Worm (Caenorhabditis elegans) whole organism, young adult: ENCODE measurements around the gene Y71H2AM.6.

Experiments used
- B0336.3 ChIP-seq: fragments of 200-800 bp; sonication (Bioruptor generic); IDR thresholded peaks from 2 replicates; pipeline ENCODE4 v1.3.6; 2022; ENCODE audit warnings: missing genetic modification characterization, missing compliant biosample characterization
- F10E7.11 ChIP-seq: sonication (generic microtip); optimal IDR thresholded peaks from 2 replicates; lab custom pipeline; 2017; ENCODE audit warnings: mild to moderate bottlenecking, missing genetic modification characterization, moderate library complexity, missing compliant biosample characterization
- F22D6.2 ChIP-seq: sonication (generic microtip); optimal IDR thresholded peaks from 2 replicates; lab custom pipeline; 2016; ENCODE audit warnings: mild to moderate bottlenecking, missing genetic modification characterization, missing compliant biosample characterization
- F52B5.7 ChIP-seq: sonication (generic microtip); optimal IDR thresholded peaks from 2 replicates; lab custom pipeline; 2016; ENCODE audit warnings: mild to moderate bottlenecking, missing genetic modification characterization, missing compliant biosample characterization
- F57A8.1 ChIP-seq: fragments of 200-800 bp; sonication (Bioruptor generic); optimal IDR thresholded peaks from 2 replicates; lab custom pipeline; 2018; ENCODE audit warnings: mild to moderate bottlenecking, missing genetic modification characterization, moderate library complexity, missing compliant biosample characterization
- K11D2.4 ChIP-seq: fragments of 200-800 bp; sonication (Bioruptor generic); IDR thresholded peaks from 2 replicates; pipeline ENCODE4 v1.3.6; 2022; ENCODE audit warnings: missing genetic modification reagents, missing genetic modification characterization, missing compliant biosample characterization
- K12H6.12 ChIP-seq: fragments of 200-800 bp; sonication (Bioruptor generic); optimal IDR thresholded peaks from 2 replicates; lab custom pipeline; 2018; ENCODE audit warnings: mild to moderate bottlenecking, missing genetic modification characterization, missing compliant biosample characterization
- T26A5.8 ChIP-seq: sonication (generic microtip); optimal IDR thresholded peaks from 2 replicates; lab custom pipeline; 2016; ENCODE audit warnings: missing genetic modification characterization, missing compliant biosample characterization
- Y53F4B.3 ChIP-seq: fragments of 200-800 bp; sonication (Bioruptor generic); IDR thresholded peaks from 2 replicates; pipeline ENCODE4 v1.3.6; 2022; ENCODE audit warnings: missing genetic modification reagents, missing genetic modification characterization, missing compliant biosample characterization
- Y53G8AR.9 ChIP-seq: fragments of 200-800 bp; sonication (Bioruptor generic); conservative IDR thresholded peaks from 2 replicates; pipeline ENCODE4 v1.3.6; 2022; ENCODE audit warnings: missing genetic modification reagents, missing genetic modification characterization, missing compliant biosample characterization
- Y95B8A.8 ChIP-seq: fragments of 200-800 bp; sonication (Bioruptor generic); IDR thresholded peaks from 2 replicates; pipeline ENCODE4 v1.3.6; 2022; ENCODE audit warnings: missing genetic modification reagents, missing genetic modification characterization, missing compliant biosample characterization
- ZK185.1 ChIP-seq: sonication (generic microtip); optimal IDR thresholded peaks from 2 replicates; lab custom pipeline; 2016; ENCODE audit warnings: mild to moderate bottlenecking, missing genetic modification characterization, missing compliant biosample characterization; ENCODE audit not compliant: poor library complexity, severe bottlenecking
- atf-7 ChIP-seq: sonication (generic microtip); optimal IDR thresholded peaks from 2 replicates; lab custom pipeline; 2017; ENCODE audit warnings: mild to moderate bottlenecking, missing genetic modification characterization, missing compliant biosample characterization
- athp-1 ChIP-seq: sonication (generic microtip); optimal IDR thresholded peaks from 2 replicates; lab custom pipeline; 2017; ENCODE audit warnings: mild to moderate bottlenecking, missing genetic modification characterization, missing compliant biosample characterization
- attf-3 ChIP-seq: fragments of 200-800 bp; sonication (Bioruptor generic); conservative IDR thresholded peaks from 2 replicates; pipeline ENCODE4 v1.3.6; 2022; ENCODE audit warnings: missing genetic modification reagents, missing genetic modification characterization, missing compliant biosample characterization
- attf-5 ChIP-seq: fragments of 200-800 bp; sonication (Bioruptor generic); optimal IDR thresholded peaks from 2 replicates; lab custom pipeline; 2018; ENCODE audit warnings: mild to moderate bottlenecking, missing genetic modification characterization, missing compliant biosample characterization
- ccch-3 ChIP-seq: fragments of 200-800 bp; sonication (Bioruptor generic); optimal IDR thresholded peaks from 2 replicates; lab custom pipeline; 2018; ENCODE audit warnings: mild to moderate bottlenecking, missing genetic modification characterization, missing compliant biosample characterization
- ceh-100 ChIP-seq: fragments of 200-800 bp; sonication (Bioruptor generic); IDR thresholded peaks from 2 replicates; pipeline ENCODE4 v1.3.6; 2022; ENCODE audit warnings: missing genetic modification reagents, missing genetic modification characterization, missing compliant biosample characterization
- ceh-27 ChIP-seq: fragments of 200-800 bp; sonication (Bioruptor generic); optimal IDR thresholded peaks from 2 replicates; lab custom pipeline; 2018; ENCODE audit warnings: mild to moderate bottlenecking, missing genetic modification characterization, moderate library complexity, missing compliant biosample characterization
- ceh-58 ChIP-seq: fragments of 200-800 bp; sonication (Bioruptor generic); IDR thresholded peaks from 2 replicates; pipeline ENCODE4 v1.3.6; 2022; ENCODE audit warnings: missing genetic modification characterization, missing compliant biosample characterization
- ceh-79 ChIP-seq: sonication (generic microtip); optimal IDR thresholded peaks from 2 replicates; lab custom pipeline; 2017; ENCODE audit warnings: mild to moderate bottlenecking, missing genetic modification characterization, missing compliant biosample characterization
- dox-1 ChIP-seq: fragments of 200-800 bp; sonication (Bioruptor generic); IDR thresholded peaks from 2 replicates; pipeline ENCODE4 v1.3.6; 2022; ENCODE audit warnings: missing genetic modification reagents, missing genetic modification characterization, missing compliant biosample characterization
- dpff-1 ChIP-seq: sonication (generic microtip); optimal IDR thresholded peaks from 2 replicates; lab custom pipeline; 2017; ENCODE audit warnings: mild to moderate bottlenecking, missing genetic modification characterization, missing compliant biosample characterization
- dpl-1 ChIP-seq: fragments of 150-350 bp; optimal IDR thresholded peaks from 2 replicates; lab custom pipeline; 2014; ENCODE audit warnings: missing biosample characterization, missing genetic modification reagents, missing genetic modification characterization
- egl-18 ChIP-seq: fragments of 200-800 bp; sonication (Bioruptor generic); IDR thresholded peaks from 2 replicates; pipeline ENCODE4 v1.3.6; 2022; ENCODE audit warnings: missing genetic modification reagents, missing genetic modification characterization, missing compliant biosample characterization
- egl-44 ChIP-seq: fragments of 200-800 bp; sonication (Bioruptor generic); IDR thresholded peaks from 2 replicates; pipeline ENCODE4 v1.3.6; 2022; ENCODE audit warnings: missing genetic modification reagents, missing genetic modification characterization, missing compliant biosample characterization
- egrh-3 ChIP-seq: fragments of 200-800 bp; sonication (Bioruptor generic); IDR thresholded peaks from 2 replicates; pipeline ENCODE4 v1.3.6; 2022; ENCODE audit warnings: missing genetic modification reagents, missing genetic modification characterization, missing compliant biosample characterization
- hmg-20 ChIP-seq: fragments of 200-800 bp; sonication (Bioruptor generic); IDR thresholded peaks from 2 replicates; pipeline ENCODE4 v1.3.6; 2022; ENCODE audit warnings: missing genetic modification reagents, missing genetic modification characterization, missing compliant biosample characterization
- hrde-1 ChIP-seq: sonication (generic microtip); optimal IDR thresholded peaks from 2 replicates; lab custom pipeline; 2016; ENCODE audit warnings: missing genetic modification characterization, mild to moderate bottlenecking, missing compliant biosample characterization, moderate library complexity, missing genotype, missing genetic modification reagents, borderline replicate concordance
- hsf-1 ChIP-seq: fragments of 200-800 bp; sonication (Bioruptor generic); IDR thresholded peaks from 2 replicates; pipeline ENCODE4 v1.3.6; 2022; ENCODE audit warnings: missing genetic modification reagents, missing genetic modification characterization, missing compliant biosample characterization
- lag-1 ChIP-seq: fragments of 200-800 bp; sonication (Bioruptor generic); IDR thresholded peaks from 2 replicates; pipeline ENCODE4 v1.3.6; 2022; ENCODE audit warnings: missing genetic modification reagents, missing genetic modification characterization, missing compliant biosample characterization
- let-607 ChIP-seq, 2 experiments: fragments of 200-800 bp in 1 of 2; sonication (Bioruptor generic) in 1 of 2; sonication (generic microtip) in 1 of 2; optimal IDR thresholded peaks; 2 replicates each; lab custom pipeline; 2016 to 2018; ENCODE audit warnings: mild to moderate bottlenecking in 2 of 2, missing compliant biosample characterization in 2 of 2, missing genetic modification characterization in 2 of 2, moderate library complexity in 2 of 2, missing genotype in 1 of 2
- madf-6 ChIP-seq: fragments of 200-800 bp; sonication (Bioruptor generic); IDR thresholded peaks from 2 replicates; pipeline ENCODE4 v1.3.6; 2022; ENCODE audit warnings: missing genetic modification reagents, missing genetic modification characterization, missing compliant biosample characterization
- mcd-1 ChIP-seq: fragments of 200-800 bp; sonication (Bioruptor generic); IDR thresholded peaks from 2 replicates; pipeline ENCODE4 v1.3.6; 2022; ENCODE audit warnings: missing genetic modification reagents, missing genetic modification characterization, missing compliant biosample characterization
- mxl-1 ChIP-seq: sonication (generic microtip); optimal IDR thresholded peaks from 2 replicates; lab custom pipeline; 2016; ENCODE audit warnings: missing genetic modification characterization, missing compliant biosample characterization
- nfya-1 ChIP-seq: sonication (generic microtip); optimal IDR thresholded peaks from 2 replicates; lab custom pipeline; 2017; ENCODE audit warnings: antibody characterized with exemption, missing compliant biosample characterization, missing genetic modification characterization, borderline replicate concordance; ENCODE audit not compliant: insufficient read depth
- nfya-2 ChIP-seq: fragments of 200-800 bp; sonication (Bioruptor generic); IDR thresholded peaks from 2 replicates; pipeline ENCODE4 v1.3.6; 2022; ENCODE audit warnings: missing genetic modification reagents, missing genetic modification characterization, missing compliant biosample characterization
- nhr-120 ChIP-seq: fragments of 200-800 bp; sonication (Bioruptor generic); IDR thresholded peaks from 2 replicates; pipeline ENCODE4 v1.3.6; 2022; ENCODE audit warnings: missing genetic modification characterization, missing compliant biosample characterization
- nhr-80 ChIP-seq: sonication (generic microtip); optimal IDR thresholded peaks from 2 replicates; lab custom pipeline; 2016; ENCODE audit warnings: missing genetic modification characterization, missing compliant biosample characterization
- nhr-90 ChIP-seq: sonication (generic microtip); optimal IDR thresholded peaks from 2 replicates; lab custom pipeline; 2016; ENCODE audit warnings: missing genotype, mild to moderate bottlenecking, missing genetic modification characterization, missing compliant biosample characterization
- pbrm-1 ChIP-seq: fragments of 200-800 bp; sonication (Bioruptor generic); IDR thresholded peaks from 2 replicates; pipeline ENCODE4 v1.3.6; 2022; ENCODE audit warnings: missing genetic modification reagents, missing genetic modification characterization, missing compliant biosample characterization
- rcor-1 ChIP-seq: fragments of 200-800 bp; sonication (Bioruptor generic); IDR thresholded peaks from 2 replicates; pipeline ENCODE4 v1.3.6; 2022; ENCODE audit warnings: missing genetic modification reagents, missing genetic modification characterization, missing compliant biosample characterization
- sea-2 ChIP-seq: fragments of 200-800 bp; sonication (Bioruptor generic); IDR thresholded peaks from 2 replicates; pipeline ENCODE4 v1.3.6; 2022; ENCODE audit warnings: missing genetic modification characterization, missing compliant biosample characterization
- snpc-3.4 ChIP-seq: sonication (generic microtip); optimal IDR thresholded peaks from 2 replicates; lab custom pipeline; 2017; ENCODE audit warnings: missing genetic modification characterization, mild to moderate bottlenecking, missing compliant biosample characterization, antibody characterized with exemption, moderate library complexity, missing genotype, missing genetic modification reagents
- somi-1 ChIP-seq: fragments of 200-800 bp; sonication (Bioruptor generic); optimal IDR thresholded peaks from 2 replicates; lab custom pipeline; 2018; ENCODE audit warnings: mild to moderate bottlenecking, missing genetic modification characterization, missing compliant biosample characterization
- tlf-1 ChIP-seq: fragments of 200-800 bp; sonication (Bioruptor generic); optimal IDR thresholded peaks from 2 replicates; lab custom pipeline; 2018; ENCODE audit warnings: mild to moderate bottlenecking, missing genetic modification characterization, missing compliant biosample characterization
- unc-130 ChIP-seq: sonication (generic microtip); optimal IDR thresholded peaks from 2 replicates; lab custom pipeline; 2016; ENCODE audit warnings: missing genetic modification reagents, missing genetic modification characterization, missing compliant biosample characterization
- ztf-18 ChIP-seq: sonication (generic microtip); optimal IDR thresholded peaks from 2 replicates; lab custom pipeline; 2016; ENCODE audit warnings: missing genotype, mild to moderate bottlenecking, missing genetic modification characterization, missing compliant biosample characterization
- ztf-6 ChIP-seq: fragments of 200-800 bp; sonication (Bioruptor generic); IDR thresholded peaks from 2 replicates; pipeline ENCODE4 v1.3.6; 2022; ENCODE audit warnings: missing genetic modification reagents, missing genetic modification characterization, missing compliant biosample characterization

The Y71H2AM.6 gene

ce11 chrIII:2785840-2786239 is 5.0 kb downstream of the Y71H2AM.6 start, which contains the start of gene Y71H2AM.20:
Gene Y71H2AM.20, minus strand, starts transcription at chrIII:2785948.
- peak; percentile 44 to 64 for TF ChIP-seq let-607 (tag; optimal IDR thresholded peaks at IDR 0.05; lab: Kevin White, UChicago)
- TF ChIP-seq tlf-1: peak; percentile 92
- peak; percentile 56 for TF ChIP-seq atf-7
- peak; percentile 90 for TF ChIP-seq madf-6
- TF ChIP-seq K12H6.12 (tag; lab: Kevin White, UChicago): peak; percentile 91
- 0 out of 2 replicates have a peak, but pooled peaks have one; percentile 21 for TF ChIP-seq egrh-3 (GFP tag; lab: Robert Waterston, UW)
- TF ChIP-seq nhr-80: peak; percentile 86
- no peak for TF ChIP-seq lag-1 (GFP tag; lab: Robert Waterston, UW)
- TF ChIP-seq K11D2.4 (GFP tag; lab: Robert Waterston, UW): peak; percentile 91
- peak; percentile 91 for TF ChIP-seq pbrm-1
- peak; percentile 74 for TF ChIP-seq attf-3 (GFP tag; lab: Robert Waterston, UW)
- TF ChIP-seq nfya-2 (GFP tag; lab: Robert Waterston, UW): no peak
- TF ChIP-seq somi-1 (GFP tag; lab: Kevin White, UChicago): peak; percentile 61
- TF ChIP-seq dpl-1 (GFP tag; lab: Kevin White, UChicago): peak; percentile 88
- TF ChIP-seq ZK185.1 (tag; lab: Kevin White, UChicago): peak; percentile 93
- TF ChIP-seq nhr-90 (tag; lab: Kevin White, UChicago): peak; percentile 84
- no peak for TF ChIP-seq T26A5.8 (tag; lab: Kevin White, UChicago)
- no peak for TF ChIP-seq sea-2
- no peak for TF ChIP-seq ceh-58
- peak; percentile 83 for TF ChIP-seq ztf-18 (tag; lab: Kevin White, UChicago)
- TF ChIP-seq hmg-20: no peak
- no peak for TF ChIP-seq mxl-1 (tag; lab: Kevin White, UChicago)
- no peak for TF ChIP-seq nhr-120 (GFP tag; lab: Robert Waterston, UW)
- TF ChIP-seq hsf-1: peak; percentile 76; the same call in 1 of the 2 replicates
- no peak for TF ChIP-seq egl-18 (GFP tag; lab: Robert Waterston, UW)
- peak; percentile 39 for TF ChIP-seq F22D6.2 (tag; lab: Kevin White, UChicago)
- no peak for TF ChIP-seq dpff-1 (tag; lab: Kevin White, UChicago)
- no peak for TF ChIP-seq hrde-1 (tag; lab: Kevin White, UChicago)
- TF ChIP-seq athp-1 (tag; lab: Kevin White, UChicago): peak; percentile 98
- TF ChIP-seq egl-44 (GFP tag; lab: Robert Waterston, UW): peak; percentile 67; the same call in 1 of the 2 replicates
- TF ChIP-seq unc-130 (GFP tag; lab: Kevin White, UChicago): peak; percentile 35
- no peak for TF ChIP-seq F10E7.11 (tag; lab: Kevin White, UChicago)
- no peak for TF ChIP-seq ceh-79 (tag; lab: Kevin White, UChicago)
- peak; percentile 84 for TF ChIP-seq rcor-1
- TF ChIP-seq Y95B8A.8 (GFP tag; lab: Robert Waterston, UW): peak; percentile 94
- peak; percentile 70 for TF ChIP-seq ceh-100
- TF ChIP-seq F52B5.7: no peak
- TF ChIP-seq mcd-1 (GFP tag; lab: Robert Waterston, UW): peak; percentile 98
- peak; percentile 49; the same call in 1 of the 2 replicates for TF ChIP-seq ztf-6 (GFP tag; lab: Robert Waterston, UW)
- peak; percentile 93 for TF ChIP-seq ceh-27 (GFP tag; lab: Kevin White, UChicago)
- peak; percentile 100 for TF ChIP-seq attf-5
- peak; percentile 98 for TF ChIP-seq dox-1 (GFP tag; lab: Robert Waterston, UW)
- TF ChIP-seq ccch-3 (GFP tag; lab: Kevin White, UChicago): no peak
- TF ChIP-seq Y53G8AR.9 (GFP tag; lab: Robert Waterston, UW): peak; percentile 93
- peak; percentile 96 for TF ChIP-seq snpc-3.4 (tag; lab: Kevin White, UChicago)
- TF ChIP-seq Y53F4B.3 (GFP tag; lab: Robert Waterston, UW): peak; percentile 71; the same call in 1 of the 2 replicates
- peak; percentile 69; the same call in 1 of the 2 replicates for TF ChIP-seq B0336.3 (GFP tag; lab: Robert Waterston, UW)
- TF ChIP-seq nfya-1 (tag; lab: Kevin White, UChicago): no peak
- no peak for TF ChIP-seq F57A8.1
